Worm (Caenorhabditis elegans): Measurements from ENCODE around the gene Y62H9A.14.
A peak's percentile ranks its signal among the peaks of the same experiment; 100 is the strongest.

The Y62H9A.14 gene

ce11 chrX:11934933-11935332 is 13.9 kb downstream of the Y62H9A.14 start:
- TF ChIP-seq pha-4 (tag; optimal IDR thresholded peaks at IDR 0.05) = peak; percentile 56
- no peak for TF ChIP-seq R02D3.7 (tag; optimal IDR thresholded peaks at IDR 0.05)
- TF ChIP-seq nhr-25 (tag; optimal IDR thresholded peaks at IDR 0.05) = no peak
- no peak for TF ChIP-seq ztf-4 (tag; optimal IDR thresholded peaks at IDR 0.05)
- no peak for TF ChIP-seq sea-2 (GFP tag; optimal IDR thresholded peaks at IDR 0.05)
- no peak for TF ChIP-seq fkh-10 (GFP tag; optimal IDR thresholded peaks at IDR 0.05)
- TF ChIP-seq nhr-23 (tag; optimal IDR thresholded peaks at IDR 0.05) = no peak
- TF ChIP-seq snpc-4 (tag; optimal IDR thresholded peaks at IDR 0.05) = peak; percentile 6
- TF ChIP-seq egl-27 (tag; optimal IDR thresholded peaks at IDR 0.05) = no peak
- no peak for TF ChIP-seq ceh-16 (tag; optimal IDR thresholded peaks at IDR 0.05)
- no peak for TF ChIP-seq ztf-11 (tag; optimal IDR thresholded peaks at IDR 0.05)
- TF ChIP-seq nhr-76 (tag; optimal IDR thresholded peaks at IDR 0.05) = no peak
- no peak for TF ChIP-seq ZK546.5 (tag; optimal IDR thresholded peaks at IDR 0.05)
- no peak for TF ChIP-seq nhr-67 (tag; optimal IDR thresholded peaks at IDR 0.05)
- no peak for TF ChIP-seq eor-1 (tag; optimal IDR thresholded peaks at IDR 0.05)
- no peak for TF ChIP-seq lsy-12 (tag; optimal IDR thresholded peaks at IDR 0.05)
- TF ChIP-seq unc-62 (GFP tag; optimal IDR thresholded peaks at IDR 0.05) = no peak
- no peak for TF ChIP-seq aly-2 (tag; optimal IDR thresholded peaks at IDR 0.05)
- TF ChIP-seq ceh-28 (tag; optimal IDR thresholded peaks at IDR 0.05) = peak; percentile 38
- no peak for TF ChIP-seq fos-1 (tag; optimal IDR thresholded peaks at IDR 0.05)
- TF ChIP-seq daf-12 (tag; optimal IDR thresholded peaks at IDR 0.05) = no peak
- TF ChIP-seq pqm-1 (tag; optimal IDR thresholded peaks at IDR 0.05) = no peak
- no peak for TF ChIP-seq fkh-2 (tag; optimal IDR thresholded peaks at IDR 0.05)
- no peak for TF ChIP-seq elt-3 (tag; optimal IDR thresholded peaks at IDR 0.05)
- TF ChIP-seq mml-1 (tag; optimal IDR thresholded peaks at IDR 0.05) = no peak
- TF ChIP-seq egl-5 (tag; optimal IDR thresholded peaks at IDR 0.05) = no peak
- TF ChIP-seq ama-1 (optimal IDR thresholded peaks at IDR 0.05) = no peak
- TF ChIP-seq ceh-82 (tag; optimal IDR thresholded peaks at IDR 0.05) = no peak
- no peak for TF ChIP-seq nhr-12 (tag; optimal IDR thresholded peaks at IDR 0.05)
- peak; percentile 91 for TF ChIP-seq hmg-11 (tag; optimal IDR thresholded peaks at IDR 0.05)
- peak; percentile 1 for TF ChIP-seq lin-39 (tag; optimal IDR thresholded peaks at IDR 0.05)
- peak; percentile 20 for TF ChIP-seq skn-1 (tag; optimal IDR thresholded peaks at IDR 0.05)
- peak; percentile 33 for TF ChIP-seq nhr-77 (tag; optimal IDR thresholded peaks at IDR 0.05)
- no peak for TF ChIP-seq elt-1 (tag; optimal IDR thresholded peaks at IDR 0.05)
- TF ChIP-seq zag-1 (tag; optimal IDR thresholded peaks at IDR 0.05) = no peak
- TF ChIP-seq lin-15B (tag; optimal IDR thresholded peaks at IDR 0.05) = no peak
- TF ChIP-seq elt-2 (tag; optimal IDR thresholded peaks at IDR 0.05) = peak; percentile 37
- peak; percentile 15 for TF ChIP-seq jun-1 (tag; optimal IDR thresholded peaks at IDR 0.05)
- TF ChIP-seq tbx-2 (tag; optimal IDR thresholded peaks at IDR 0.05) = peak; percentile 68
- peak; percentile 58 for TF ChIP-seq nhr-43 (tag; optimal IDR thresholded peaks at IDR 0.05; ENCODE audit: poor library complexity, severe bottlenecking)
- TF ChIP-seq ceh-9 (tag; optimal IDR thresholded peaks at IDR 0.05) = no peak
- no peak for TF ChIP-seq nhr-11 (tag; optimal IDR thresholded peaks at IDR 0.05)
- TF ChIP-seq nfya-1 (tag; optimal IDR thresholded peaks at IDR 0.05; ENCODE audit: insufficient read depth) = no peak
- no peak for TF ChIP-seq nhr-237 (tag; optimal IDR thresholded peaks at IDR 0.05)
- no peak for TF ChIP-seq mdl-1 (tag; optimal IDR thresholded peaks at IDR 0.05)
- no peak for TF ChIP-seq nhr-28 (tag; optimal IDR thresholded peaks at IDR 0.05)
- TF ChIP-seq unc-39 (tag; optimal IDR thresholded peaks at IDR 0.05) = no peak
